Fruit fly (Drosophila melanogaster) whole organism, embryonic: ENCODE data around the gene Rpn1.

ENCODE experiments used
- Aef1 ChIP-seq: fragments of 200-800 bp; sonication (Bioruptor generic); IDR thresholded peaks from 3 replicates; pipeline ENCODE4 v1.3.6; 2022; ENCODE audit warnings: missing biosample characterization, missing genetic modification characterization
- B-H1 ChIP-seq: fragments of 200-800 bp; sonication (Bioruptor generic); IDR thresholded peaks from 3 replicates; pipeline ENCODE4 v1.3.6; 2022; ENCODE audit warnings: missing biosample characterization, missing genetic modification characterization
- CG12219 ChIP-seq: fragments of 200-800 bp; sonication (Bioruptor generic); optimal IDR thresholded peaks from 3 replicates; lab custom pipeline; 2018; ENCODE audit warnings: missing biosample characterization, mild to moderate bottlenecking, missing genetic modification characterization
- CG12942 ChIP-seq: fragments of 200-800 bp; sonication (Bioruptor generic); optimal IDR thresholded peaks from 3 replicates; lab custom pipeline; 2016; ENCODE audit warnings: missing biosample characterization, missing genetic modification characterization
- CG13287 ChIP-seq: fragments of 200-800 bp; sonication (Bioruptor generic); IDR thresholded peaks from 2 replicates; pipeline ENCODE4 v1.3.6; 2022; ENCODE audit warnings: missing biosample characterization, missing genetic modification characterization; ENCODE audit not compliant: partially characterized antibody
- CG14014 ChIP-seq: fragments of 200-800 bp; sonication (Bioruptor generic); IDR thresholded peaks from 2 replicates; pipeline ENCODE4 v1.3.6; 2022; ENCODE audit warnings: missing biosample characterization, missing genetic modification characterization
- CG17359 ChIP-seq: fragments of 200-800 bp; sonication (Bioruptor generic); optimal IDR thresholded peaks from 3 replicates; lab custom pipeline; 2018; ENCODE audit warnings: missing biosample characterization, mild to moderate bottlenecking, missing genetic modification characterization, moderate library complexity
- CG17568 ChIP-seq: fragments of 200-800 bp; sonication (Bioruptor generic); optimal IDR thresholded peaks from 2 replicates; lab custom pipeline; 2018; ENCODE audit warnings: missing biosample characterization, mild to moderate bottlenecking, missing genetic modification characterization, moderate library complexity
- CG17612 ChIP-seq: fragments of 200-800 bp; sonication (Bioruptor generic); IDR thresholded peaks from 2 replicates; pipeline ENCODE4 v1.3.6; 2022; ENCODE audit warnings: missing biosample characterization, missing genetic modification characterization
- CG30403 ChIP-seq: fragments of 200-800 bp; sonication (Bioruptor generic); optimal IDR thresholded peaks from 3 replicates; lab custom pipeline; 2016; ENCODE audit warnings: missing biosample characterization, missing genetic modification characterization
- CG3065 ChIP-seq: fragments of 200-800 bp; sonication (Bioruptor generic); optimal IDR thresholded peaks from 2 replicates; lab custom pipeline; 2016; ENCODE audit warnings: missing biosample characterization, missing genetic modification characterization
- CG31388 ChIP-seq: fragments of 200-800 bp; sonication (Bioruptor generic); optimal IDR thresholded peaks from 2 replicates; lab custom pipeline; 2016; ENCODE audit warnings: missing biosample characterization, missing genetic modification characterization
- CG42726 ChIP-seq: fragments of 200-800 bp; sonication (Bioruptor generic); IDR thresholded peaks from 2 replicates; pipeline ENCODE4 v1.3.6; 2022; ENCODE audit warnings: missing biosample characterization, missing genetic modification characterization; ENCODE audit not compliant: partially characterized antibody
- CG4707 ChIP-seq: fragments of 200-800 bp; sonication (Bioruptor generic); optimal IDR thresholded peaks from 2 replicates; lab custom pipeline; 2018; ENCODE audit warnings: missing biosample characterization, mild to moderate bottlenecking, missing genetic modification characterization, moderate library complexity
- CG6765 ChIP-seq: fragments of 200-800 bp; sonication (Bioruptor generic); optimal IDR thresholded peaks from 3 replicates; lab custom pipeline; 2017; ENCODE audit warnings: missing biosample characterization, mild to moderate bottlenecking, missing genetic modification characterization
- CG7271 ChIP-seq: fragments of 200-800 bp; sonication (Bioruptor generic); optimal IDR thresholded peaks from 2 replicates; lab custom pipeline; 2018; ENCODE audit warnings: missing biosample characterization, mild to moderate bottlenecking, missing genetic modification characterization, moderate library complexity
- CG7987 ChIP-seq: fragments of 200-800 bp; sonication (Bioruptor generic); optimal IDR thresholded peaks from 2 replicates; lab custom pipeline; 2018; ENCODE audit warnings: missing biosample characterization, mild to moderate bottlenecking, missing genetic modification characterization, moderate library complexity
- CG8290 ChIP-seq, 3 experiments: fragments of 200-800 bp; sonication (Bioruptor generic); optimal IDR thresholded peaks; 2 replicates each; lab custom pipeline; 2016 to 2019; ENCODE audit warnings: missing biosample characterization in 3 of 3, missing genetic modification characterization in 3 of 3, mild to moderate bottlenecking in 2 of 3, moderate library complexity in 1 of 3
- CG8359 ChIP-seq: fragments of 200-800 bp; sonication (Bioruptor generic); optimal IDR thresholded peaks from 2 replicates; lab custom pipeline; 2017; ENCODE audit warnings: missing biosample characterization, mild to moderate bottlenecking, missing genetic modification characterization, borderline replicate concordance
- CG9932 ChIP-seq: fragments of 200-800 bp; sonication (Bioruptor generic); IDR thresholded peaks from 2 replicates; pipeline ENCODE4 v1.3.6; 2022; ENCODE audit warnings: missing biosample characterization, missing genetic modification characterization
- Dek ChIP-seq: fragments of 200-800 bp; sonication (Bioruptor generic); optimal IDR thresholded peaks from 3 replicates; lab custom pipeline; 2019; ENCODE audit warnings: missing biosample characterization, mild to moderate bottlenecking, missing genetic modification characterization, moderate library complexity
- Dip3 ChIP-seq: fragments of 200-800 bp; sonication (Bioruptor generic); optimal IDR thresholded peaks from 3 replicates; lab custom pipeline; 2016; ENCODE audit warnings: missing biosample characterization, missing genetic modification characterization
- Doc2 ChIP-seq: fragments of 200-800 bp; sonication (Bioruptor generic); IDR thresholded peaks from 2 replicates; pipeline ENCODE4 v1.3.6; 2022; ENCODE audit warnings: missing biosample characterization, missing genetic modification characterization
- Eip74EF ChIP-seq, 2 experiments: fragments of 200-800 bp in 1 of 2; fragments of >200 bp in 1 of 2; sonication (Bioruptor generic) in 1 of 2; optimal IDR thresholded peaks; 2 replicates each; lab custom pipeline; 2017 to 2019; ENCODE audit warnings: missing biosample characterization in 2 of 2, missing genetic modification characterization in 2 of 2, mild to moderate bottlenecking in 1 of 2, moderate library complexity in 1 of 2
- Ets97D ChIP-seq: fragments of 200-800 bp; sonication (Bioruptor generic); optimal IDR thresholded peaks from 3 replicates; lab custom pipeline; 2016; ENCODE audit warnings: missing biosample characterization, missing genetic modification characterization
- HLH4C ChIP-seq: fragments of 200-800 bp; sonication (Bioruptor generic); IDR thresholded peaks from 3 replicates; pipeline ENCODE4 v1.3.6; 2022; ENCODE audit warnings: missing biosample characterization, missing genetic modification characterization; ENCODE audit not compliant: partially characterized antibody
- HLHmδ ChIP-seq: fragments of 200-800 bp; sonication (Bioruptor generic); optimal IDR thresholded peaks from 2 replicates; lab custom pipeline; 2018; ENCODE audit warnings: missing biosample characterization, mild to moderate bottlenecking, missing genetic modification characterization, moderate library complexity
- Hey ChIP-seq: fragments of 200-800 bp; sonication (Bioruptor generic); optimal IDR thresholded peaks from 3 replicates; lab custom pipeline; 2018; ENCODE audit warnings: missing biosample characterization, mild to moderate bottlenecking, missing genetic modification characterization
- Hr51 ChIP-seq, 2 experiments: fragments of 200-800 bp; sonication (Bioruptor generic); optimal IDR thresholded peaks; 2 replicates in 1 of 2; 3 replicates in 1 of 2; lab custom pipeline; 2016 to 2018; ENCODE audit warnings: missing biosample characterization in 2 of 2, missing genetic modification characterization in 2 of 2, mild to moderate bottlenecking in 1 of 2, moderate library complexity in 1 of 2
- Lhr ChIP-seq: fragments of 200-800 bp; sonication (Bioruptor generic); optimal IDR thresholded peaks from 3 replicates; lab custom pipeline; 2017; ENCODE audit warnings: mild to moderate bottlenecking, missing biosample characterization, missing genetic modification reagents, missing genetic modification characterization
- Six4 ChIP-seq: fragments of 200-800 bp; sonication (Bioruptor generic); optimal IDR thresholded peaks from 2 replicates; lab custom pipeline; 2016; ENCODE audit warnings: missing biosample characterization, missing genetic modification characterization
- Sry-δ ChIP-seq: fragments of 200-800 bp; sonication (Bioruptor generic); optimal IDR thresholded peaks from 2 replicates; lab custom pipeline; 2016; ENCODE audit warnings: missing biosample characterization, missing genetic modification characterization
- TFAM ChIP-seq: fragments of 200-800 bp; sonication (Bioruptor generic); optimal IDR thresholded peaks from 2 replicates; lab custom pipeline; 2017; ENCODE audit warnings: missing biosample characterization, missing genetic modification characterization, inconsistent platforms
- Taf1 ChIP-seq: fragments of 200-800 bp; sonication (Bioruptor generic); IDR thresholded peaks from 2 replicates; pipeline ENCODE4 v1.3.6; 2022; ENCODE audit warnings: missing biosample characterization, missing genetic modification characterization
- ac ChIP-seq: fragments of 200-800 bp; sonication (Bioruptor generic); optimal IDR thresholded peaks from 3 replicates; lab custom pipeline; 2017; ENCODE audit warnings: missing biosample characterization, mild to moderate bottlenecking, missing genetic modification characterization
- ara ChIP-seq: fragments of 200-800 bp; sonication (Bioruptor generic); IDR thresholded peaks from 2 replicates; pipeline ENCODE4 v1.3.6; 2022; ENCODE audit warnings: missing biosample characterization, missing genetic modification characterization
- bbx ChIP-seq: fragments of 200-800 bp; sonication (Bioruptor generic); IDR thresholded peaks from 2 replicates; pipeline ENCODE4 v1.3.6; 2022; ENCODE audit warnings: missing biosample characterization, missing genetic modification characterization; ENCODE audit not compliant: partially characterized antibody
- disco-r ChIP-seq: fragments of 200-800 bp; sonication (Bioruptor generic); optimal IDR thresholded peaks from 2 replicates; lab custom pipeline; 2016; ENCODE audit warnings: missing biosample characterization, missing genetic modification characterization
- dmrt11E ChIP-seq: fragments of 200-800 bp; sonication (Bioruptor generic); optimal IDR thresholded peaks from 3 replicates; lab custom pipeline; 2018; ENCODE audit warnings: missing biosample characterization, mild to moderate bottlenecking, missing genetic modification characterization, moderate library complexity
- fd96Cb ChIP-seq: fragments of 200-800 bp; sonication (Bioruptor generic); optimal IDR thresholded peaks from 2 replicates; lab custom pipeline; 2018; ENCODE audit warnings: missing biosample characterization, mild to moderate bottlenecking, missing genetic modification characterization, moderate library complexity
- fru ChIP-seq: fragments of >200 bp; optimal IDR thresholded peaks from 2 replicates; lab custom pipeline; 2017
- jigr1 ChIP-seq: fragments of 200-800 bp; sonication (Bioruptor generic); IDR thresholded peaks from 3 replicates; pipeline ENCODE4 v1.3.6; 2022; ENCODE audit warnings: missing biosample characterization, missing genetic modification characterization
- jing ChIP-seq: fragments of 200-800 bp; sonication (Bioruptor generic); optimal IDR thresholded peaks from 2 replicates; lab custom pipeline; 2018; ENCODE audit warnings: missing biosample characterization, mild to moderate bottlenecking, missing genetic modification characterization
- mld ChIP-seq: fragments of 200-800 bp; sonication (Bioruptor generic); IDR thresholded peaks from 3 replicates; pipeline ENCODE4 v1.3.6; 2022; ENCODE audit warnings: missing biosample characterization, missing genetic modification characterization; ENCODE audit not compliant: partially characterized antibody
- pb ChIP-seq: fragments of 200-800 bp; sonication (Bioruptor generic); optimal IDR thresholded peaks from 3 replicates; lab custom pipeline; 2016; ENCODE audit warnings: missing biosample characterization, missing genetic modification characterization
- pita ChIP-seq: fragments of 200-800 bp; sonication (Bioruptor generic); optimal IDR thresholded peaks from 2 replicates; lab custom pipeline; 2017; ENCODE audit warnings: missing biosample characterization, mild to moderate bottlenecking, missing genetic modification characterization
- shn ChIP-seq: fragments of 200-800 bp; sonication (Bioruptor generic); optimal IDR thresholded peaks from 3 replicates; lab custom pipeline; 2016; ENCODE audit warnings: missing biosample characterization, missing genetic modification characterization
- wdn ChIP-seq: fragments of 200-800 bp; sonication (Bioruptor generic); IDR thresholded peaks from 2 replicates; pipeline ENCODE4 v1.3.6; 2022; ENCODE audit warnings: missing biosample characterization, missing genetic modification characterization
- zfh2 ChIP-seq: fragments of 200-800 bp; sonication (Bioruptor generic); optimal IDR thresholded peaks from 2 replicates; lab custom pipeline; 2016; ENCODE audit warnings: missing biosample characterization, missing genetic modification characterization

The Rpn1 gene

dm6 chr3L:19928435-19929011, 13.7 kb downstream of the Rpn1 start, which contains the start of the genes CG8004 and RhoGDI (continued):
- TF ChIP-seq HLH4C (GFP tag; lab: Robert Waterston, UW) (no peak), Sry-δ (GFP tag; lab: Kevin White, UChicago) (peak; percentile 53), CG12219 (GFP tag; lab: Kevin White, UChicago) (no peak), pita (GFP tag; lab: Kevin White, UChicago) (no peak), CG31388 (no peak), wdn (GFP tag; lab: Robert Waterston, UW) (peak; percentile 46; the same call in 1 of the 2 replicates), fru (lab: Kevin White, UChicago) (no peak), Dek (tag; lab: Kevin White, UChicago) (peak; percentile 62), zfh2 (GFP tag; lab: Kevin White, UChicago) (peak; percentile 67), CG4707 (no peak), CG17612 (no peak), CG6765 (GFP tag; lab: Kevin White, UChicago) (no peak), pb (GFP tag; lab: Kevin White, UChicago) (peak; percentile 2), bbx (GFP tag; lab: Robert Waterston, UW) (no peak), CG13287 (GFP tag; lab: Robert Waterston, UW) (peak; percentile 60; the same call in 1 of the 2 replicates), Eip74EF (GFP tag; optimal IDR thresholded peaks at IDR 0.05; lab: Kevin White, UChicago) (peak in 1 of 2 experiments; percentile 24), Ets97D (GFP tag; lab: Kevin White, UChicago) (peak; percentile 82), mld (GFP tag; lab: Robert Waterston, UW) (no peak), ac (GFP tag; lab: Kevin White, UChicago) (no peak), CG42726 (GFP tag; lab: Robert Waterston, UW) (no peak), CG8359 (peak; percentile 10), Hey (tag; lab: Kevin White, UChicago) (no peak), Six4 (GFP tag; lab: Kevin White, UChicago) (peak; percentile 44), jing (no peak), TFAM (GFP tag; lab: Kevin White, UChicago) (no peak), disco-r (GFP tag; lab: Kevin White, UChicago) (peak; percentile 35), fd96Cb (peak; percentile 53), CG12942 (GFP tag; lab: Kevin White, UChicago) (peak; percentile 9), CG7271 (no peak), Doc2 (GFP tag; lab: Robert Waterston, UW) (no peak), HLHmδ (no peak), ara (GFP tag; lab: Robert Waterston, UW) (no peak), Aef1 (GFP tag; lab: Robert Waterston, UW) (no peak), Lhr (peak; percentile 68), CG3065 (GFP tag; lab: Kevin White, UChicago) (no peak), CG8290 (GFP tag; optimal IDR thresholded peaks at IDR 0.05; lab: Kevin White, UChicago) (peak; percentile 39), CG8290 (tag; optimal IDR thresholded peaks at IDR 0.05; lab: Kevin White, UChicago) (peak in 1 of 2 experiments; percentile 30), B-H1 (GFP tag; lab: Robert Waterston, UW) (peak; percentile 23; the same call in 1 of the 3 replicates), jigr1 (GFP tag; lab: Robert Waterston, UW) (no peak), CG30403 (GFP tag; lab: Kevin White, UChicago) (peak; percentile 77), CG7987 (no peak), dmrt11E (tag; lab: Kevin White, UChicago) (peak; percentile 52), CG17359 (tag; lab: Kevin White, UChicago) (peak; percentile 65), shn (GFP tag; lab: Kevin White, UChicago) (peak; percentile 63), Taf1 (peak; percentile 9; the same call in 1 of the 2 replicates), CG17568 (GFP tag; lab: Kevin White, UChicago) (no peak), Dip3 (GFP tag; lab: Kevin White, UChicago) (peak; percentile 67), Hr51 (GFP tag; optimal IDR thresholded peaks at IDR 0.05; lab: Kevin White, UChicago) (peak; percentile 57 to 70), CG9932 (GFP tag; lab: Robert Waterston, UW) (peak; percentile 82), CG14014 (peak; percentile 59)
